Worm (Caenorhabditis elegans): Measurements from ENCODE around the gene srh-187.
"Not testable (repeated sequence)": the region's sequence is repeated elsewhere in the genome, so short reads cannot be mapped to it uniquely, and the experiment has no call there.

srh-187 gene

ce11 chrV:7357132-7357531 lies 17.4 kb upstream of the srh-187 start, which contains the start of gene C03G6.6:
Gene C03G6.6, plus strand, starts transcription at chrV:7357432.
- TF ChIP-seq ztf-29 (GFP tag; IDR thresholded peaks at IDR 0.05), result no peak
- TF ChIP-seq T22C8.4 (GFP tag; IDR thresholded peaks at IDR 0.05), result no peak
- no peak for TF ChIP-seq med-1 (GFP tag; optimal IDR thresholded peaks at IDR 0.05; ENCODE audit: insufficient read depth)
- no peak for TF ChIP-seq klf-2 (GFP tag; conservative IDR thresholded peaks at IDR 0.05)
- TF ChIP-seq flt-1 (GFP tag; IDR thresholded peaks at IDR 0.05), result no peak

ce11 chrV:7356684-7357083 lies 17.0 kb upstream of the srh-187 start, which contains the start of gene C03G6.21:
Gene C03G6.21, minus strand, starts transcription at chrV:7356784.
- TF ChIP-seq flt-1 (GFP tag; IDR thresholded peaks at IDR 0.05), result no peak
- no peak for TF ChIP-seq ztf-29 (GFP tag; IDR thresholded peaks at IDR 0.05)
- no peak for TF ChIP-seq ztf-23 (GFP tag; IDR thresholded peaks at IDR 0.05)
- no peak for TF ChIP-seq T22C8.4 (GFP tag; IDR thresholded peaks at IDR 0.05)
- TF ChIP-seq med-1 (GFP tag; optimal IDR thresholded peaks at IDR 0.05; ENCODE audit: insufficient read depth), result no peak
- TF ChIP-seq cog-1 (tag; optimal IDR thresholded peaks at IDR 0.05), result no peak
- TF ChIP-seq ref-1 (GFP tag; conservative IDR thresholded peaks at IDR 0.05), result no peak
- TF ChIP-seq klf-2 (GFP tag; conservative IDR thresholded peaks at IDR 0.05), result no peak
- TF ChIP-seq tab-1 (GFP tag; IDR thresholded peaks at IDR 0.05), result no peak

- TF ChIP-seq med-1 (GFP tag; optimal IDR thresholded peaks at IDR 0.05; ENCODE audit: insufficient read depth) (no peak), flt-1 (GFP tag; IDR thresholded peaks at IDR 0.05) (no peak), ref-1 (GFP tag; conservative IDR thresholded peaks at IDR 0.05) (no peak)
Observed at ce11 chrV:7355464-7355863, 15.7 kb upstream of the srh-187 start, which contains the start of gene tag-293. Gene tag-293, minus strand, starts transcription at chrV:7355564.

DNA sequence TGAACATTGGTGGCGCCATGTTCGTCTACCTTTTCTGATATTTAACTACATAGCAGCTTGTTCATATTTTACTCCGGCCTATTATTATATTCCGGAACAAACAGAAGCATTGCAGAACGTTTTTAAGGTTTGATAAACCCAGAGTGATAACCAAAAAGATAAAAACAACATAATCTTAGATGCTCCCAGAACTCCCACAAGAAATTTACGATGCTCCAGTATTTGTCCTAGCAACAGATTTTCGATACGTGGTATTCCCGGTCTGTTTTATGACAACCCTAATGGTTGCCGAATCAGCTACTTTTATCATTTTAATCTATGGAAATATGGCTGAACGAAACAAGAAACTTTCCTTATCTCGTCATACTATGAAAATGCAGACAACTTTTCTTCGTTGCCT lies 13.9 kb upstream of the srh-187 start:
- TF ChIP-seq ztf-29 (GFP tag; IDR thresholded peaks at IDR 0.05) (no peak), klf-2 (GFP tag; conservative IDR thresholded peaks at IDR 0.05) (no peak), flt-1 (GFP tag; IDR thresholded peaks at IDR 0.05) (no peak), ztf-23 (GFP tag; IDR thresholded peaks at IDR 0.05) (no peak), T22C8.4 (GFP tag; IDR thresholded peaks at IDR 0.05) (no peak), ref-1 (GFP tag; conservative IDR thresholded peaks at IDR 0.05) (no peak)

- no peak for TF ChIP-seq ref-1 (GFP tag; conservative IDR thresholded peaks at IDR 0.05)
- TF ChIP-seq ztf-29 (GFP tag; IDR thresholded peaks at IDR 0.05), result no peak
- TF ChIP-seq cog-1 (tag; optimal IDR thresholded peaks at IDR 0.05), result no peak
Observed at ce11 chrV:7352186-7353053, 12.7 kb upstream of the srh-187 start, which contains the start of the genes srh-231 and srh-275. Gene srh-231, minus strand, starts transcription at chrV:7352236. Gene srh-275, plus strand, starts transcription at chrV:7353003.

- no peak for TF ChIP-seq tab-1 (GFP tag; IDR thresholded peaks at IDR 0.05)
- TF ChIP-seq ztf-23 (GFP tag; IDR thresholded peaks at IDR 0.05), result no peak
Observed at ce11 chrV:7349541-7349940, 9.8 kb upstream of the srh-187 start, which contains the start of gene nhr-149. Gene nhr-149, minus strand, starts transcription at chrV:7349641.

ce11 chrV:7345494-7345893 lies 5.8 kb upstream of the srh-187 start, which contains the start of gene nhr-147:
Gene nhr-147, plus strand, starts transcription at chrV:7345794.
- not testable (repeated sequence) for TF ChIP-seq med-1 (GFP tag; optimal IDR thresholded peaks at IDR 0.05; ENCODE audit: insufficient read depth); T22C8.4 (GFP tag; IDR thresholded peaks at IDR 0.05); cog-1 (tag; optimal IDR thresholded peaks at IDR 0.05)

DNA sequence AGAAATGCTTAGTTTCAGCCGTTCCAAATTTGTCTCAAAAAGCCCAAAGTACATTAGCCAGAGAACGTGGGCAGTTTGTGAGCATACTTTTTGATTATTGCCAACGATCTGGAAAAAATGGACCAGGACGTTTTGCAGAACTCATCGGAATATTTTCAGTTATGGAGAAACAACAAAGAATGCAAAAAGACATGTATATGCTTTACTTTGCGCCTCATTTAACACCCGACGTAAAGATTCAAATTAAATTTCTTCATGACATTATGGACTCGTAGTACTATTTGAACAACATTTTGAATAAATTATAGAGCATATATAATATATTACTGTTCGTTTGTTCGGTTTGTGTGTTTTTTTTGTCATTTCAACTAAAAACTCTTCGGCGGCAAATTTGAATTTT lies 3.8 kb upstream of the srh-187 start, which contains the start of gene srh-244:
Gene srh-244 (plus strand): TSS at position 301 of the 400 bp plus-strand sequence.
- TF ChIP-seq klf-2 (GFP tag; conservative IDR thresholded peaks at IDR 0.05) (no peak), flt-1 (GFP tag; IDR thresholded peaks at IDR 0.05) (no peak), ref-1 (GFP tag; conservative IDR thresholded peaks at IDR 0.05) (no peak), ztf-23 (GFP tag; IDR thresholded peaks at IDR 0.05) (no peak), tab-1 (GFP tag; IDR thresholded peaks at IDR 0.05) (no peak)

ce11 chrV:7341942-7342341 lies 2.2 kb upstream of the srh-187 start, which contains the start of the genes nhr-263 and nhr-148:
Gene nhr-263, minus strand, starts transcription at chrV:7342042.
Gene nhr-148, plus strand, starts transcription at chrV:7342156.
- TF ChIP-seq klf-2 (GFP tag; conservative IDR thresholded peaks at IDR 0.05) (no peak), tab-1 (GFP tag; IDR thresholded peaks at IDR 0.05) (no peak), ztf-23 (GFP tag; IDR thresholded peaks at IDR 0.05) (no peak), cog-1 (tag; optimal IDR thresholded peaks at IDR 0.05) (no peak), ztf-29 (GFP tag; IDR thresholded peaks at IDR 0.05) (no peak), ref-1 (GFP tag; conservative IDR thresholded peaks at IDR 0.05) (no peak), med-1 (GFP tag; optimal IDR thresholded peaks at IDR 0.05; ENCODE audit: insufficient read depth) (no peak), flt-1 (GFP tag; IDR thresholded peaks at IDR 0.05) (no peak), T22C8.4 (GFP tag; IDR thresholded peaks at IDR 0.05) (no peak)

ce11 chrV:7337218-7337617 lies 2.5 kb downstream of the srh-187 start, which contains the start of gene F10G2.7:
Gene F10G2.7, minus strand, starts transcription at chrV:7337318.
- TF ChIP-seq ztf-23, ztf-29, T22C8.4 (GFP tag; IDR thresholded peaks at IDR 0.05): not testable (repeated sequence)

ce11 chrV:7332253-7332652 lies 7.5 kb downstream of the srh-187 start, which contains the start of gene F10G2.1:
Gene F10G2.1, plus strand, starts transcription at chrV:7332553.
- TF ChIP-seq cog-1 (tag; optimal IDR thresholded peaks at IDR 0.05), result no peak
- TF ChIP-seq T22C8.4 (GFP tag; IDR thresholded peaks at IDR 0.05), result no peak
- TF ChIP-seq ztf-29 (GFP tag; IDR thresholded peaks at IDR 0.05), result no peak
- TF ChIP-seq klf-2 (GFP tag; conservative IDR thresholded peaks at IDR 0.05), result no peak
- TF ChIP-seq tab-1 (GFP tag; IDR thresholded peaks at IDR 0.05), result no peak
- TF ChIP-seq ref-1 (GFP tag; conservative IDR thresholded peaks at IDR 0.05), result no peak
- TF ChIP-seq med-1 (GFP tag; optimal IDR thresholded peaks at IDR 0.05; ENCODE audit: insufficient read depth), result no peak
- no peak for TF ChIP-seq ztf-23 (GFP tag; IDR thresholded peaks at IDR 0.05)
- no peak for TF ChIP-seq flt-1 (GFP tag; IDR thresholded peaks at IDR 0.05)

Data from whole organism, midembryonic.